Worm (Caenorhabditis elegans) whole organism, late embryonic: ENCODE data around the gene dhhc-10.

ENCODE experiments used
- ama-1 ChIP-seq: fragments of 150-350 bp; optimal IDR thresholded peaks from 2 replicates; lab custom pipeline; 2014
- ceh-18 ChIP-seq: sonication (generic microtip); optimal IDR thresholded peaks from 2 replicates; lab custom pipeline; 2016; ENCODE audit warnings: missing genetic modification characterization, missing compliant biosample characterization
- ceh-30 ChIP-seq: fragments of 150-350 bp; optimal IDR thresholded peaks from 2 replicates; lab custom pipeline; 2014; ENCODE audit warnings: missing biosample characterization, missing genetic modification characterization
- ceh-48 ChIP-seq: sonication (generic microtip); optimal IDR thresholded peaks from 2 replicates; lab custom pipeline; 2016; ENCODE audit warnings: missing genetic modification characterization, inconsistent platforms, missing compliant biosample characterization
- fkh-10 ChIP-seq: fragments of 150-350 bp; optimal IDR thresholded peaks from 2 replicates; lab custom pipeline; 2014; ENCODE audit warnings: missing biosample characterization, missing genetic modification reagents, missing genetic modification characterization
- hlh-30 ChIP-seq: sonication (generic microtip); optimal IDR thresholded peaks from 2 replicates; lab custom pipeline; 2017; ENCODE audit warnings: antibody characterized with exemption, missing genetic modification characterization, missing compliant biosample characterization; ENCODE audit not compliant: insufficient read depth
- nfya-1 ChIP-seq: sonication (generic microtip); optimal IDR thresholded peaks from 2 replicates; lab custom pipeline; 2017; ENCODE audit warnings: missing genetic modification characterization, mild to moderate bottlenecking, missing compliant biosample characterization, antibody characterized with exemption, moderate library complexity
- pha-4 ChIP-seq: fragments of 150-350 bp; optimal IDR thresholded peaks from 2 replicates; lab custom pipeline; 2018; ENCODE audit warnings: missing biosample characterization, missing genetic modification reagents, missing genetic modification characterization
- sox-4 ChIP-seq: sonication (generic microtip); optimal IDR thresholded peaks from 2 replicates; lab custom pipeline; 2017; ENCODE audit warnings: mild to moderate bottlenecking, missing genetic modification characterization, inconsistent platforms, missing compliant biosample characterization
- tbx-7 ChIP-seq: sonication (generic microtip); optimal IDR thresholded peaks from 2 replicates; lab custom pipeline; 2016; ENCODE audit warnings: missing genotype, missing genetic modification characterization, missing compliant biosample characterization
- unc-86 ChIP-seq: sonication (generic microtip); optimal IDR thresholded peaks from 2 replicates; lab custom pipeline; 2016; ENCODE audit warnings: missing genetic modification characterization, missing compliant biosample characterization

DNA sequence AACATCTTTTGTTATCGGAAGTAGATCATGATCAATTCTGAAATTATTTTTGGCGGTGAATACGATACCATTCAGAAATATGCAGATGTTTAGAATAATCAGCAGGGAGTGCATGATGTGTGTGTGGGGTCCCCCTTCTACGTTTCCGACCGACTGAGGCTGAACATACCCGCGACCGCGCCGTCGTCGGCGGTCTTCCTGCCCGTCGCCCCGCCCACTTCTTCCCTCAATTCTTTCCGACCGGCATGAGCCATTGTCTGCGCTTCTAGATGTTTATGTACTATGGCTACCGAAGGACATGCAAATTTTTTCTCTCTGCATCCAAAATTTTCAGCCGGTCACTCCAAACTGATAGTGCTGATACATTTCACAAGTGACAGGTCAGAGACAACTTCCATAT lies 37.1 kb downstream of the dhhc-10 start:
- TF ChIP-seq hlh-30 (tag; lab: Kevin White, UChicago) (no peak), ceh-18 (tag; lab: Kevin White, UChicago) (no peak), pha-4 (tag; lab: Kevin White, UChicago) (no peak), ceh-30 (tag; lab: Kevin White, UChicago) (no peak), ceh-48 (tag; lab: Kevin White, UChicago) (no peak), unc-86 (tag; lab: Kevin White, UChicago) (no peak), nfya-1 (tag; lab: Kevin White, UChicago) (no peak), fkh-10 (GFP tag; lab: Kevin White, UChicago) (no peak), tbx-7 (tag; lab: Kevin White, UChicago) (no peak), sox-4 (no peak), ama-1 (lab: Kevin White, UChicago) (no peak)
